Fruit fly (Drosophila melanogaster) whole organism, prepupa: ENCODE data around the gene CG13692.

Source experiments
- CG10631 ChIP-seq: fragments of 200-800 bp; sonication (Bioruptor generic); optimal IDR thresholded peaks from 2 replicates; lab custom pipeline; 2016; ENCODE audit warnings: missing biosample characterization, missing genetic modification characterization
- CG10669 ChIP-seq: fragments of 200-800 bp; sonication (Bioruptor generic); optimal IDR thresholded peaks from 3 replicates; lab custom pipeline; 2018; ENCODE audit warnings: missing biosample characterization, mild to moderate bottlenecking, missing genetic modification characterization, moderate library complexity
- CG11294 ChIP-seq: fragments of 200-800 bp; sonication (Bioruptor generic); IDR thresholded peaks from 2 replicates; pipeline ENCODE4 v1.3.6; 2022; ENCODE audit warnings: missing biosample characterization, missing genetic modification characterization
- CG11762 ChIP-seq: fragments of 200-800 bp; sonication (Bioruptor generic); optimal IDR thresholded peaks from 3 replicates; lab custom pipeline; 2016; ENCODE audit warnings: missing biosample characterization, missing genetic modification characterization; ENCODE audit not compliant: insufficient read depth
- CG11902 ChIP-seq: fragments of 200-800 bp; sonication (Bioruptor generic); optimal IDR thresholded peaks from 3 replicates; lab custom pipeline; 2016; ENCODE audit warnings: missing biosample characterization, missing genetic modification characterization
- CG1621 ChIP-seq: fragments of 200-800 bp; sonication (Bioruptor generic); optimal IDR thresholded peaks from 3 replicates; lab custom pipeline; 2018; ENCODE audit warnings: missing biosample characterization, mild to moderate bottlenecking, missing genetic modification characterization
- CG3032 ChIP-seq: fragments of 200-800 bp; optimal IDR thresholded peaks from 2 replicates; lab custom pipeline; 2019; ENCODE audit warnings: missing biosample characterization, mild to moderate bottlenecking, missing genetic modification characterization, moderate library complexity
- CG31627 ChIP-seq: fragments of 200-800 bp; sonication (Bioruptor generic); optimal IDR thresholded peaks from 3 replicates; lab custom pipeline; 2016; ENCODE audit warnings: missing biosample characterization, missing genetic modification characterization
- CG32006 ChIP-seq: fragments of 200-800 bp; sonication (Bioruptor generic); optimal IDR thresholded peaks from 3 replicates; lab custom pipeline; 2017; ENCODE audit warnings: missing biosample characterization, mild to moderate bottlenecking, missing genetic modification characterization
- CG4318 ChIP-seq: fragments of 200-800 bp; sonication (Bioruptor generic); optimal IDR thresholded peaks from 3 replicates; lab custom pipeline; 2017; ENCODE audit warnings: missing biosample characterization, mild to moderate bottlenecking, missing genetic modification characterization
- CG6163 ChIP-seq: fragments of 200-800 bp; sonication (Bioruptor generic); IDR thresholded peaks from 3 replicates; pipeline ENCODE4 v1.3.6; 2022; ENCODE audit warnings: missing biosample characterization, missing genetic modification characterization
- CG6276 ChIP-seq: fragments of 200-800 bp; sonication (Bioruptor generic); optimal IDR thresholded peaks from 2 replicates; lab custom pipeline; 2017; ENCODE audit warnings: missing biosample characterization, mild to moderate bottlenecking, missing genetic modification characterization
- CG6792 ChIP-seq: fragments of 200-800 bp; sonication (Bioruptor generic); optimal IDR thresholded peaks from 3 replicates; lab custom pipeline; 2016; ENCODE audit warnings: missing biosample characterization, missing genetic modification characterization
- CG6808 ChIP-seq: fragments of 200-800 bp; sonication (Bioruptor generic); optimal IDR thresholded peaks from 3 replicates; lab custom pipeline; 2017; ENCODE audit warnings: missing biosample characterization, missing genetic modification characterization, mild to moderate bottlenecking, moderate library complexity, missing genetic modification reagents
- CG6854 ChIP-seq: fragments of 200-800 bp; sonication (Bioruptor generic); optimal IDR thresholded peaks from 2 replicates; lab custom pipeline; 2017; ENCODE audit warnings: missing biosample characterization, mild to moderate bottlenecking, missing genetic modification characterization
- CG7368 ChIP-seq: fragments of 200-800 bp; sonication (Bioruptor generic); optimal IDR thresholded peaks from 3 replicates; lab custom pipeline; 2016; ENCODE audit warnings: missing biosample characterization, missing genetic modification characterization
- CG8119 ChIP-seq: fragments of 200-800 bp; sonication (Bioruptor generic); IDR thresholded peaks from 3 replicates; pipeline ENCODE4 v1.3.6; 2022; ENCODE audit warnings: missing biosample characterization, missing genetic modification characterization
- CG8319 ChIP-seq: fragments of 200-800 bp; sonication (Bioruptor generic); optimal IDR thresholded peaks from 3 replicates; lab custom pipeline; 2016; ENCODE audit warnings: missing biosample characterization, missing genetic modification characterization
- CG9139 ChIP-seq: fragments of 200-800 bp; sonication (Bioruptor generic); optimal IDR thresholded peaks from 3 replicates; lab custom pipeline; 2017; ENCODE audit warnings: missing biosample characterization, mild to moderate bottlenecking, missing genetic modification characterization
- Eip75B ChIP-seq: fragments of 200-800 bp; sonication (Bioruptor generic); optimal IDR thresholded peaks from 3 replicates; lab custom pipeline; 2016; ENCODE audit warnings: missing biosample characterization, missing genetic modification characterization
- Eip78C ChIP-seq: fragments of 200-800 bp; sonication (Bioruptor generic); peaks from one replicate; lab custom pipeline; 2016; ENCODE audit warnings: missing biosample characterization, missing genetic modification characterization
- Eip93F ChIP-seq: fragments of 200-800 bp; sonication (Bioruptor generic); optimal IDR thresholded peaks from 2 replicates; lab custom pipeline; 2016; ENCODE audit warnings: missing biosample characterization, mild to moderate bottlenecking, missing genetic modification characterization
- Ets21C ChIP-seq: fragments of 200-800 bp; sonication (Bioruptor generic); optimal IDR thresholded peaks from 3 replicates; lab custom pipeline; 2016; ENCODE audit warnings: missing biosample characterization, missing genetic modification characterization
- Ets96B ChIP-seq: fragments of 200-800 bp; optimal IDR thresholded peaks from 2 replicates; lab custom pipeline; 2019; ENCODE audit warnings: missing biosample characterization, mild to moderate bottlenecking, missing genetic modification characterization, moderate library complexity
- Gug ChIP-seq: fragments of 200-800 bp; sonication (Bioruptor generic); IDR thresholded peaks from 2 replicates; pipeline ENCODE4 v1.3.6; 2022; ENCODE audit warnings: missing biosample characterization, missing genetic modification characterization
- Hr38 ChIP-seq: sonication (Bioruptor generic); optimal IDR thresholded peaks from 2 replicates; lab custom pipeline; 2016; ENCODE audit warnings: missing biosample characterization, missing genetic modification characterization
- Hr39 ChIP-seq: fragments of 200-800 bp; sonication (Bioruptor generic); optimal IDR thresholded peaks from 2 replicates; lab custom pipeline; 2016; ENCODE audit warnings: missing biosample characterization, missing genetic modification characterization
- Hr4 ChIP-seq: fragments of 200-800 bp; sonication (Bioruptor generic); optimal IDR thresholded peaks from 3 replicates; lab custom pipeline; 2016; ENCODE audit warnings: missing biosample characterization, missing genetic modification characterization
- Lpt ChIP-seq: fragments of 200-800 bp; sonication (Bioruptor generic); optimal IDR thresholded peaks from 3 replicates; lab custom pipeline; 2016; ENCODE audit warnings: missing biosample characterization, missing genetic modification characterization
- Met ChIP-seq: fragments of 200-800 bp; sonication (Bioruptor generic); optimal IDR thresholded peaks from 3 replicates; lab custom pipeline; 2016; ENCODE audit warnings: missing biosample characterization, missing genetic modification characterization
- Smox ChIP-seq: fragments of 200-800 bp; sonication (Bioruptor generic); optimal IDR thresholded peaks from 3 replicates; lab custom pipeline; 2016; ENCODE audit warnings: missing biosample characterization, missing genetic modification characterization
- Sox102F ChIP-seq: fragments of 200-800 bp; sonication (Bioruptor generic); optimal IDR thresholded peaks from 2 replicates; lab custom pipeline; 2016; ENCODE audit warnings: missing biosample characterization, mild to moderate bottlenecking, missing genetic modification characterization
- Sox14 ChIP-seq: fragments of 200-800 bp; sonication (Bioruptor generic); optimal IDR thresholded peaks from 3 replicates; lab custom pipeline; 2016; ENCODE audit warnings: missing biosample characterization, missing genetic modification characterization
- Sox15 ChIP-seq: fragments of 200-800 bp; sonication (Bioruptor generic); optimal IDR thresholded peaks from 3 replicates; lab custom pipeline; 2016; ENCODE audit warnings: missing biosample characterization, missing genetic modification characterization
- dac ChIP-seq: fragments of 200-800 bp; sonication (Bioruptor generic); optimal IDR thresholded peaks from 2 replicates; lab custom pipeline; 2017; ENCODE audit warnings: missing biosample characterization, mild to moderate bottlenecking, missing genetic modification characterization
- eg ChIP-seq: fragments of 200-800 bp; sonication (Bioruptor generic); IDR thresholded peaks from 3 replicates; pipeline ENCODE4 v1.3.6; 2022; ENCODE audit warnings: missing biosample characterization, missing genetic modification characterization
- esn ChIP-seq: fragments of 200-800 bp; sonication (Bioruptor generic); optimal IDR thresholded peaks from 2 replicates; lab custom pipeline; 2016; ENCODE audit warnings: missing biosample characterization, mild to moderate bottlenecking, missing genetic modification characterization, moderate library complexity
- fd59A ChIP-seq: fragments of 200-800 bp; sonication (Bioruptor generic); optimal IDR thresholded peaks from 2 replicates; lab custom pipeline; 2017; ENCODE audit warnings: missing biosample characterization, mild to moderate bottlenecking, missing genetic modification characterization, missing genetic modification reagents
- fd85E ChIP-seq: fragments of 200-800 bp; sonication (Bioruptor generic); optimal IDR thresholded peaks from 3 replicates; lab custom pipeline; 2016; ENCODE audit warnings: missing biosample characterization, missing genetic modification characterization
- lz ChIP-seq: fragments of 200-800 bp; sonication (Bioruptor generic); optimal IDR thresholded peaks from 3 replicates; lab custom pipeline; 2016; ENCODE audit warnings: missing biosample characterization, missing genetic modification characterization
- net ChIP-seq: fragments of 200-800 bp; sonication (Bioruptor generic); optimal IDR thresholded peaks from 3 replicates; lab custom pipeline; 2016; ENCODE audit warnings: missing biosample characterization, missing genetic modification characterization
- pdm3 ChIP-seq: fragments of 200-800 bp; sonication (Bioruptor generic); optimal IDR thresholded peaks from 3 replicates; lab custom pipeline; 2016; ENCODE audit warnings: missing biosample characterization, missing genetic modification characterization
- salr ChIP-seq, 2 experiments: fragments of 200-800 bp; sonication (Bioruptor generic); optimal IDR thresholded peaks; 3 replicates each; lab custom pipeline; 2016 to 2018; ENCODE audit warnings: missing biosample characterization in 2 of 2, missing genetic modification characterization in 2 of 2, mild to moderate bottlenecking in 1 of 2
- spab ChIP-seq: fragments of 200-800 bp; sonication (Bioruptor generic); optimal IDR thresholded peaks from 2 replicates; lab custom pipeline; 2017; ENCODE audit warnings: missing biosample characterization, mild to moderate bottlenecking, missing genetic modification characterization, missing genetic modification reagents
- svp ChIP-seq: fragments of 200-800 bp; sonication (Bioruptor generic); peaks from one replicate; lab custom pipeline; 2016; ENCODE audit warnings: missing biosample characterization, missing genetic modification characterization
- topi ChIP-seq: fragments of 200-800 bp; sonication (Bioruptor generic); optimal IDR thresholded peaks from 3 replicates; lab custom pipeline; 2016; ENCODE audit warnings: missing biosample characterization, missing genetic modification characterization
- vri ChIP-seq: fragments of 200-800 bp; sonication (Bioruptor generic); optimal IDR thresholded peaks from 3 replicates; lab custom pipeline; 2016; ENCODE audit warnings: missing biosample characterization, mild to moderate bottlenecking, missing genetic modification characterization

Gene CG13692

dm6 chr2L:427338-428234, 6.0 kb downstream of the CG13692 start (continued):
- TF ChIP-seq salr (GFP tag; optimal IDR thresholded peaks at IDR 0.05; lab: Kevin White, UChicago), result peak; percentile 82 to 89
- peak; percentile 92 for TF ChIP-seq Ets21C (GFP tag; lab: Kevin White, UChicago)
- peak; percentile 95 for TF ChIP-seq vri (GFP tag; lab: Kevin White, UChicago)
- peak; percentile 94 for TF ChIP-seq lz (GFP tag; lab: Kevin White, UChicago)
- peak; percentile 95 for TF ChIP-seq CG6792 (GFP tag; lab: Kevin White, UChicago)
- TF ChIP-seq svp, result peak; percentile 97
- TF ChIP-seq Gug (GFP tag; lab: Robert Waterston, UW), result peak; percentile 90
- TF ChIP-seq CG6163 (GFP tag; lab: Robert Waterston, UW), result peak; percentile 96
- TF ChIP-seq spab (GFP tag; lab: Kevin White, UChicago), result peak; percentile 94
- TF ChIP-seq CG11902, result peak; percentile 85
- TF ChIP-seq esn, result peak; percentile 97
- peak; percentile 83 for TF ChIP-seq Hr38
- TF ChIP-seq fd85E (GFP tag; lab: Kevin White, UChicago), result peak; percentile 84
- peak; percentile 96 for TF ChIP-seq eg (GFP tag; lab: Robert Waterston, UW)
- peak; percentile 95 for TF ChIP-seq Sox14 (GFP tag; lab: Kevin White, UChicago)
- TF ChIP-seq Ets96B (tag; lab: Kevin White, UChicago), result peak; percentile 81
- peak; percentile 78 for TF ChIP-seq CG11294 (GFP tag; lab: Robert Waterston, UW)
- peak; percentile 93 for TF ChIP-seq CG7368 (GFP tag; lab: Kevin White, UChicago)
- TF ChIP-seq CG3032 (tag; lab: Kevin White, UChicago), result peak; percentile 85
- TF ChIP-seq Eip75B (GFP tag; lab: Kevin White, UChicago), result peak; percentile 96
- TF ChIP-seq CG10669 (GFP tag; lab: Kevin White, UChicago), result peak; percentile 86
- TF ChIP-seq Eip93F (GFP tag; lab: Kevin White, UChicago), result peak; percentile 91
- peak; percentile 88 for TF ChIP-seq CG1621 (tag; lab: Kevin White, UChicago)
- TF ChIP-seq dac (GFP tag; lab: Kevin White, UChicago), result peak; percentile 95
- TF ChIP-seq fd59A (GFP tag; lab: Kevin White, UChicago), result peak; percentile 89
- peak; percentile 93 for TF ChIP-seq CG31627
- TF ChIP-seq Eip78C, result peak; percentile 98
- TF ChIP-seq CG6808 (GFP tag; lab: Kevin White, UChicago), result peak; percentile 94
- TF ChIP-seq Sox102F (GFP tag; lab: Kevin White, UChicago), result peak; percentile 95
- peak; percentile 91 for TF ChIP-seq CG4318 (GFP tag; lab: Kevin White, UChicago)
- TF ChIP-seq CG8319 (GFP tag; lab: Kevin White, UChicago), result peak; percentile 89
- TF ChIP-seq CG32006 (GFP tag; lab: Kevin White, UChicago), result peak; percentile 96
- peak; percentile 92 for TF ChIP-seq Hr39 (GFP tag; lab: Kevin White, UChicago)
- TF ChIP-seq Hr4 (GFP tag; lab: Kevin White, UChicago), result peak; percentile 97
- TF ChIP-seq pdm3, result peak; percentile 95
- TF ChIP-seq Lpt, result peak; percentile 92

dm6 chr2L:428380-428989, 6.9 kb downstream of the CG13692 start:
- no peak for TF ChIP-seq Eip75B (GFP tag; lab: Kevin White, UChicago)
- 0 out of 3 replicates have a peak, but pooled peaks have one; percentile 16 for TF ChIP-seq CG8119
- no peak for TF ChIP-seq Gug (GFP tag; lab: Robert Waterston, UW)
- no peak for TF ChIP-seq Smox (GFP tag; lab: Kevin White, UChicago)
- no peak for TF ChIP-seq CG10669 (GFP tag; lab: Kevin White, UChicago)
- peak; percentile 12 for TF ChIP-seq Hr4 (GFP tag; lab: Kevin White, UChicago)
- TF ChIP-seq Met (GFP tag; lab: Kevin White, UChicago), result no peak
- peak; percentile 45 for TF ChIP-seq CG32006 (GFP tag; lab: Kevin White, UChicago)
- TF ChIP-seq Eip93F (GFP tag; lab: Kevin White, UChicago), result no peak
- no peak for TF ChIP-seq topi (GFP tag; lab: Kevin White, UChicago)
- TF ChIP-seq CG11762 (GFP tag; lab: Kevin White, UChicago), result no peak
- no peak for TF ChIP-seq net (GFP tag; lab: Kevin White, UChicago)
- no peak for TF ChIP-seq CG6854 (GFP tag; lab: Kevin White, UChicago)
- no peak for TF ChIP-seq Sox15 (GFP tag; lab: Kevin White, UChicago)
- TF ChIP-seq salr (GFP tag; optimal IDR thresholded peaks at IDR 0.05; lab: Kevin White, UChicago), result no peak
- TF ChIP-seq CG6276 (GFP tag; lab: Kevin White, UChicago), result no peak
- no peak for TF ChIP-seq CG9139
- TF ChIP-seq CG11294 (GFP tag; lab: Robert Waterston, UW), result no peak
- TF ChIP-seq Eip78C, result peak; percentile 75
- no peak for TF ChIP-seq Sox14 (GFP tag; lab: Kevin White, UChicago)
- TF ChIP-seq Hr39 (GFP tag; lab: Kevin White, UChicago), result no peak
- TF ChIP-seq CG10631 (GFP tag; lab: Kevin White, UChicago), result no peak
- no peak for TF ChIP-seq eg (GFP tag; lab: Robert Waterston, UW)
- TF ChIP-seq Ets21C (GFP tag; lab: Kevin White, UChicago), result no peak
